Fruit fly (Drosophila melanogaster): Measurements from ENCODE around the gene CG42713.

dm6 chr2L:8937003-8937402 is 45.8 kb downstream of the CG42713 start, which contains the start of gene Tsp29Fb:
- TF ChIP-seq CG11456 (GFP tag; IDR thresholded peaks at IDR 0.05) (peak; percentile 63; the same call in 2 of the 3 replicates), ewg (GFP tag; optimal IDR thresholded peaks at IDR 0.05) (peak; percentile 37), wdn (GFP tag; IDR thresholded peaks at IDR 0.05) (no peak), Antp (GFP tag; optimal IDR thresholded peaks at IDR 0.05) (peak; percentile 39), CG11085 (GFP tag; IDR thresholded peaks at IDR 0.05) (0 out of 2 replicates have a peak, but pooled peaks have one; percentile 21), E2f1 (GFP tag; IDR thresholded peaks at IDR 0.05) (peak; percentile 61; the same call in 1 of the 2 replicates), Lpt (GFP tag; optimal IDR thresholded peaks at IDR 0.05) (no peak), gsb-n (tag; optimal IDR thresholded peaks at IDR 0.05) (peak; percentile 49)

Data from whole organism, embryonic.